Worm (Caenorhabditis elegans) whole organism, L1 larva: ENCODE results near the gene adah-1.

Experiments
- ama-1 ChIP-seq: fragments of 150-350 bp; optimal IDR thresholded peaks from 2 replicates; lab custom pipeline; 2014
- nhr-12 ChIP-seq: sonication (generic microtip); optimal IDR thresholded peaks from 2 replicates; lab custom pipeline; 2017; ENCODE audit warnings: missing biosample characterization, missing genetic modification characterization

- no peak for TF ChIP-seq ama-1 (lab: Kevin White, UChicago)
- TF ChIP-seq nhr-12 (tag; lab: Kevin White, UChicago): no peak
Measured at ce11 chrIV:7020630-7021029, 3.4 kb upstream of the adah-1 start.
